Fruit fly (Drosophila melanogaster) whole organism, embryonic: ENCODE data around the gene shd.

Source experiments
- Awh ChIP-seq: fragments of 200-800 bp; sonication (Bioruptor generic); IDR thresholded peaks from 2 replicates; pipeline ENCODE4, ENCODE4 v1.3.6; 2022; ENCODE audit warnings: missing biosample characterization, missing genetic modification characterization
- Blimp-1 ChIP-seq: fragments of 200-800 bp; sonication (Bioruptor generic); optimal IDR thresholded peaks from 3 replicates; lab custom pipeline; 2018; ENCODE audit warnings: missing biosample characterization, missing genetic modification characterization, mild to moderate bottlenecking, moderate library complexity, missing genetic modification reagents
- CG11695 ChIP-seq: fragments of 200-800 bp; sonication (Bioruptor generic); IDR thresholded peaks from 3 replicates; pipeline ENCODE4 v1.3.6; 2022; ENCODE audit warnings: missing biosample characterization, missing genetic modification characterization
- CG13287 ChIP-seq: fragments of 200-800 bp; sonication (Bioruptor generic); IDR thresholded peaks from 2 replicates; pipeline ENCODE4 v1.3.6; 2022; ENCODE audit warnings: missing biosample characterization, missing genetic modification characterization; ENCODE audit not compliant: partially characterized antibody
- CG13775 ChIP-seq: fragments of 200-800 bp; sonication (Bioruptor generic); optimal IDR thresholded peaks from 3 replicates; lab custom pipeline; 2017; ENCODE audit warnings: missing biosample characterization, mild to moderate bottlenecking, missing genetic modification characterization
- CG15073 ChIP-seq: fragments of 200-800 bp; sonication (Bioruptor generic); optimal IDR thresholded peaks from 2 replicates; lab custom pipeline; 2016; ENCODE audit warnings: missing biosample characterization, missing genetic modification characterization
- CG15269 ChIP-seq: fragments of 200-800 bp; sonication (Bioruptor generic); optimal IDR thresholded peaks from 2 replicates; lab custom pipeline; 2018; ENCODE audit warnings: missing biosample characterization, mild to moderate bottlenecking, missing genetic modification characterization, moderate library complexity
- CG3995 ChIP-seq: fragments of 200-800 bp; sonication (Bioruptor generic); optimal IDR thresholded peaks from 3 replicates; lab custom pipeline; 2016; ENCODE audit warnings: missing biosample characterization, missing genetic modification characterization
- CG7839 ChIP-seq: fragments of 200-800 bp; sonication (Bioruptor generic); optimal IDR thresholded peaks from 3 replicates; lab custom pipeline; 2018; ENCODE audit warnings: missing biosample characterization, mild to moderate bottlenecking, missing genetic modification characterization, moderate library complexity
- CG8388 ChIP-seq: fragments of 200-800 bp; sonication (Bioruptor generic); optimal IDR thresholded peaks from 2 replicates; lab custom pipeline; 2019; ENCODE audit warnings: missing biosample characterization, mild to moderate bottlenecking, missing genetic modification characterization, moderate library complexity
- CG9727 ChIP-seq: fragments of 200-800 bp; sonication (Bioruptor generic); optimal IDR thresholded peaks from 3 replicates; lab custom pipeline; 2017; ENCODE audit warnings: missing biosample characterization, mild to moderate bottlenecking, missing genetic modification characterization
- Eip74EF ChIP-seq, 2 experiments: fragments of 200-800 bp in 1 of 2; fragments of >200 bp in 1 of 2; sonication (Bioruptor generic) in 1 of 2; optimal IDR thresholded peaks; 2 replicates each; lab custom pipeline; 2017 to 2019; ENCODE audit warnings: missing biosample characterization in 2 of 2, missing genetic modification characterization in 2 of 2, mild to moderate bottlenecking in 1 of 2, moderate library complexity in 1 of 2
- HLH3B ChIP-seq: fragments of 200-800 bp; sonication (Bioruptor generic); IDR thresholded peaks from 2 replicates; pipeline ENCODE4 v1.3.6; 2022; ENCODE audit warnings: missing biosample characterization, missing genetic modification characterization
- Hmx ChIP-seq: fragments of 200-800 bp; sonication (Bioruptor generic); optimal IDR thresholded peaks from 2 replicates; lab custom pipeline; 2016; ENCODE audit warnings: missing biosample characterization, missing genetic modification characterization
- Hr51 ChIP-seq, 2 experiments: fragments of 200-800 bp; sonication (Bioruptor generic); optimal IDR thresholded peaks; 2 replicates in 1 of 2; 3 replicates in 1 of 2; lab custom pipeline; 2016 to 2018; ENCODE audit warnings: missing biosample characterization in 2 of 2, missing genetic modification characterization in 2 of 2, mild to moderate bottlenecking in 1 of 2, moderate library complexity in 1 of 2
- Max ChIP-seq: fragments of 200-800 bp; sonication (Bioruptor generic); optimal IDR thresholded peaks from 2 replicates; lab custom pipeline; 2016; ENCODE audit warnings: missing biosample characterization, mild to moderate bottlenecking, missing genetic modification characterization
- Mrtf ChIP-seq: fragments of 200-800 bp; sonication (Bioruptor generic); IDR thresholded peaks from 3 replicates; pipeline ENCODE4 v1.3.6; 2022; ENCODE audit warnings: missing biosample characterization, missing genetic modification characterization
- Oli ChIP-seq: fragments of 200-800 bp; sonication (Bioruptor generic); optimal IDR thresholded peaks from 2 replicates; lab custom pipeline; 2018; ENCODE audit warnings: missing biosample characterization, mild to moderate bottlenecking, missing genetic modification characterization, moderate library complexity
- PHDP ChIP-seq: fragments of 200-800 bp; sonication (Bioruptor generic); optimal IDR thresholded peaks from 3 replicates; lab custom pipeline; 2018; ENCODE audit warnings: missing biosample characterization, mild to moderate bottlenecking, missing genetic modification characterization, moderate library complexity
- Sox102F ChIP-seq: fragments of 200-800 bp; sonication (Bioruptor generic); optimal IDR thresholded peaks from 2 replicates; lab custom pipeline; 2018; ENCODE audit warnings: missing biosample characterization, mild to moderate bottlenecking, missing genetic modification characterization, moderate library complexity
- Trl ChIP-seq, 3 experiments: fragments of >200 bp in 2 of 3; fragments of 200-800 bp in 1 of 3; sonication (Bioruptor generic) in 1 of 3; optimal IDR thresholded peaks; 2 replicates in 1 of 3; 3 replicates in 2 of 3; lab custom pipeline; 2016 to 2017; ENCODE audit warnings: missing biosample characterization in 1 of 3, missing genetic modification characterization in 1 of 3
- Xrp1 ChIP-seq: fragments of 200-800 bp; sonication (Bioruptor generic); IDR thresholded peaks from 2 replicates; pipeline ENCODE4 v1.3.6; 2022; ENCODE audit warnings: missing biosample characterization, missing genetic modification characterization
- ara ChIP-seq: fragments of 200-800 bp; sonication (Bioruptor generic); IDR thresholded peaks from 2 replicates; pipeline ENCODE4 v1.3.6; 2022; ENCODE audit warnings: missing biosample characterization, missing genetic modification characterization
- chinmo ChIP-seq: fragments of 200-800 bp; sonication (Bioruptor generic); IDR thresholded peaks from 4 replicates; pipeline ENCODE4 v1.3.6; 2022; ENCODE audit warnings: missing biosample characterization, missing genetic modification characterization; ENCODE audit not compliant: partially characterized antibody
- crc ChIP-seq: fragments of 200-800 bp; sonication (Bioruptor generic); optimal IDR thresholded peaks from 2 replicates; lab custom pipeline; 2016; ENCODE audit warnings: missing biosample characterization, missing genetic modification characterization
- croc ChIP-seq: fragments of 200-800 bp; sonication (Bioruptor generic); conservative IDR thresholded peaks from 3 replicates; pipeline ENCODE4 v1.3.6; 2022; ENCODE audit warnings: missing biosample characterization, missing genetic modification characterization
- crp ChIP-seq, 2 experiments: fragments of 200-800 bp; sonication (Bioruptor generic); optimal IDR thresholded peaks; 2 replicates in 1 of 2; 3 replicates in 1 of 2; lab custom pipeline; 2017; ENCODE audit warnings: missing biosample characterization in 2 of 2, missing genetic modification characterization in 2 of 2, mild to moderate bottlenecking in 1 of 2, moderate library complexity in 1 of 2
- da ChIP-seq: fragments of 200-800 bp; sonication (Bioruptor generic); optimal IDR thresholded peaks from 2 replicates; lab custom pipeline; 2016; ENCODE audit warnings: missing biosample characterization, missing genetic modification characterization
- dmrt11E ChIP-seq: fragments of 200-800 bp; sonication (Bioruptor generic); optimal IDR thresholded peaks from 3 replicates; lab custom pipeline; 2018; ENCODE audit warnings: missing biosample characterization, mild to moderate bottlenecking, missing genetic modification characterization, moderate library complexity
- ems ChIP-seq: fragments of 200-800 bp; sonication (Bioruptor generic); optimal IDR thresholded peaks from 3 replicates; lab custom pipeline; 2016; ENCODE audit warnings: missing biosample characterization, missing genetic modification characterization
- gcm ChIP-seq: fragments of 200-800 bp; sonication (Bioruptor generic); optimal IDR thresholded peaks from 2 replicates; lab custom pipeline; 2019; ENCODE audit warnings: missing biosample characterization, mild to moderate bottlenecking, missing genetic modification characterization, moderate library complexity
- gfzf ChIP-seq: fragments of 200-800 bp; sonication (Bioruptor generic); optimal IDR thresholded peaks from 2 replicates; lab custom pipeline; 2016; ENCODE audit warnings: missing biosample characterization, mild to moderate bottlenecking, missing genetic modification characterization, moderate library complexity
- gt ChIP-seq: fragments of 200-800 bp; sonication (Bioruptor generic); IDR thresholded peaks from 2 replicates; pipeline ENCODE4 v1.3.6; 2022; ENCODE audit warnings: missing biosample characterization, missing genetic modification characterization
- hth ChIP-seq: fragments of >200 bp; optimal IDR thresholded peaks from 2 replicates; lab custom pipeline; 2017; ENCODE audit warnings: inconsistent platforms
- odd ChIP-seq: fragments of 200-800 bp; sonication (Bioruptor generic); optimal IDR thresholded peaks from 2 replicates; lab custom pipeline; 2017; ENCODE audit warnings: missing biosample characterization, mild to moderate bottlenecking, missing genetic modification characterization
- pan ChIP-seq, 4 experiments: fragments of >200 bp in 3 of 4; fragments of 200-800 bp in 1 of 4; sonication (Bioruptor generic) in 1 of 4; optimal IDR thresholded peaks in 3 of 4; IDR thresholded peaks in 1 of 4; 2 replicates each; pipeline versions ENCODE4 v1.3.6 to Lab custom; 2017 to 2022; ENCODE audit warnings: missing biosample characterization in 2 of 4, missing genetic modification characterization in 2 of 4, mixed read lengths in 1 of 4
- pros ChIP-seq: fragments of 200-800 bp; sonication (Bioruptor generic); optimal IDR thresholded peaks from 3 replicates; lab custom pipeline; 2019; ENCODE audit warnings: missing biosample characterization, mild to moderate bottlenecking, missing genetic modification characterization, moderate library complexity
- pzg ChIP-seq: fragments of 200-800 bp; sonication (Bioruptor generic); optimal IDR thresholded peaks from 3 replicates; lab custom pipeline; 2018; ENCODE audit warnings: missing biosample characterization, mild to moderate bottlenecking, missing genetic modification characterization, moderate library complexity
- run ChIP-seq: fragments of 200-800 bp; sonication (Bioruptor generic); optimal IDR thresholded peaks from 3 replicates; lab custom pipeline; 2018; ENCODE audit warnings: missing biosample characterization, mild to moderate bottlenecking, missing genetic modification characterization
- schlank ChIP-seq: fragments of 200-800 bp; sonication (Bioruptor generic); optimal IDR thresholded peaks from 2 replicates; lab custom pipeline; 2018; ENCODE audit warnings: missing biosample characterization, mild to moderate bottlenecking, missing genetic modification characterization
- scrt ChIP-seq: fragments of 200-800 bp; sonication (Bioruptor generic); optimal IDR thresholded peaks from 2 replicates; lab custom pipeline; 2018; ENCODE audit warnings: missing biosample characterization, mild to moderate bottlenecking, missing genetic modification characterization, moderate library complexity
- slou ChIP-seq: fragments of 200-800 bp; sonication (Bioruptor generic); optimal IDR thresholded peaks from 3 replicates; lab custom pipeline; 2016; ENCODE audit warnings: missing biosample characterization, missing genetic modification characterization
- stc ChIP-seq: fragments of 200-800 bp; sonication (Bioruptor generic); IDR thresholded peaks from 2 replicates; pipeline ENCODE4 v1.3.6; 2022; ENCODE audit warnings: missing biosample characterization, missing genetic modification characterization
- tx ChIP-seq: fragments of 200-800 bp; sonication (Bioruptor generic); optimal IDR thresholded peaks from 2 replicates; lab custom pipeline; 2016; ENCODE audit warnings: missing biosample characterization, missing genetic modification characterization
- usp ChIP-seq: fragments of >200 bp; optimal IDR thresholded peaks from 2 replicates; lab custom pipeline; 2017; ENCODE audit warnings: missing biosample characterization, missing genetic modification characterization
- wdn ChIP-seq: fragments of 200-800 bp; sonication (Bioruptor generic); IDR thresholded peaks from 2 replicates; pipeline ENCODE4 v1.3.6; 2022; ENCODE audit warnings: missing biosample characterization, missing genetic modification characterization
- zf30C ChIP-seq: fragments of 200-800 bp; sonication (Bioruptor generic); optimal IDR thresholded peaks from 3 replicates; lab custom pipeline; 2018; ENCODE audit warnings: missing biosample characterization, mild to moderate bottlenecking, missing genetic modification characterization
- zfh2 ChIP-seq: fragments of 200-800 bp; sonication (Bioruptor generic); optimal IDR thresholded peaks from 2 replicates; lab custom pipeline; 2016; ENCODE audit warnings: missing biosample characterization, missing genetic modification characterization

The shd gene

dm6 chr3L:14665802-14666351, 51.6 kb downstream of the shd start:
- TF ChIP-seq Awh (peak; percentile 84), Max (GFP tag; lab: Kevin White, UChicago) (peak; percentile 83), crp (GFP tag; optimal IDR thresholded peaks at IDR 0.05; lab: Kevin White, UChicago) (peak in 1 of 2 experiments; percentile 39), slou (GFP tag; lab: Kevin White, UChicago) (peak; percentile 80), scrt (peak; percentile 76), stc (GFP tag; lab: Robert Waterston, UW) (peak; percentile 83), croc (GFP tag; lab: Robert Waterston, UW) (peak; percentile 79), pros (GFP tag; lab: Kevin White, UChicago) (no peak), PHDP (tag; lab: Kevin White, UChicago) (peak; percentile 90), Eip74EF (GFP tag; optimal IDR thresholded peaks at IDR 0.05; lab: Kevin White, UChicago) (peak in 1 of 2 experiments; percentile 87), dmrt11E (tag; lab: Kevin White, UChicago) (peak; percentile 92), CG7839 (tag; lab: Kevin White, UChicago) (peak; percentile 93), Blimp-1 (GFP tag; lab: Kevin White, UChicago) (peak; percentile 91), pzg (no peak), ara (GFP tag; lab: Robert Waterston, UW) (peak; percentile 92), CG15073 (GFP tag; lab: Kevin White, UChicago) (peak; percentile 45), schlank (tag; lab: Kevin White, UChicago) (peak; percentile 54), odd (GFP tag; lab: Kevin White, UChicago) (peak; percentile 78), CG9727 (GFP tag; lab: Kevin White, UChicago) (peak; percentile 93), Sox102F (GFP tag; lab: Kevin White, UChicago) (peak; percentile 91), crc (GFP tag; lab: Kevin White, UChicago) (peak; percentile 87), gt (GFP tag; lab: Robert Waterston, UW) (peak; percentile 57), chinmo (GFP tag; lab: Robert Waterston, UW) (no peak), Mrtf (peak; percentile 77), HLH3B (peak; percentile 89), pan (optimal IDR thresholded peaks at IDR 0.05; lab: Kevin White, UChicago) (no peak), pan (GFP tag; optimal IDR thresholded peaks at IDR 0.05 in 1 of 2, IDR thresholded peaks at IDR 0.05 in 1 of 2) (peak in 1 of 2 experiments; percentile 90), gfzf (GFP tag; lab: Kevin White, UChicago) (no peak), Xrp1 (GFP tag; lab: Robert Waterston, UW) (peak; percentile 95), Hr51 (GFP tag; optimal IDR thresholded peaks at IDR 0.05; lab: Kevin White, UChicago) (peak; percentile 74 to 90), tx (peak; percentile 79), run (peak; percentile 84), CG3995 (GFP tag; lab: Kevin White, UChicago) (peak; percentile 5), CG13287 (GFP tag; lab: Robert Waterston, UW) (no peak), gcm (GFP tag; lab: Kevin White, UChicago) (peak; percentile 88), zfh2 (GFP tag; lab: Kevin White, UChicago) (peak; percentile 66), zf30C (GFP tag; lab: Kevin White, UChicago) (peak; percentile 84), hth (lab: Kevin White, UChicago) (no peak), ems (GFP tag; lab: Kevin White, UChicago) (peak; percentile 92), CG11695 (peak; percentile 85), Oli (tag; lab: Kevin White, UChicago) (peak; percentile 92), Trl (optimal IDR thresholded peaks at IDR 0.05; lab: Kevin White, UChicago) (no peak), Trl (GFP tag; optimal IDR thresholded peaks at IDR 0.05; lab: Kevin White, UChicago) (peak; percentile 89), Hmx (peak; percentile 64), usp (no peak), CG8388 (peak; percentile 85), CG13775 (GFP tag; lab: Kevin White, UChicago) (peak; percentile 83), wdn (GFP tag; lab: Robert Waterston, UW) (peak; percentile 65), CG15269 (tag; lab: Kevin White, UChicago) (peak; percentile 91), da (GFP tag; lab: Kevin White, UChicago) (peak; percentile 37)
